Worm (Caenorhabditis elegans): ENCODE data around the gene Y81G3A.4.
"Not testable (repeated sequence)": the region's sequence is repeated elsewhere in the genome, so short reads cannot be mapped to it uniquely, and the experiment has no call there.

Y81G3A.4 gene

ce11 chrII:13091123-13091522, at the start of gene Y81G3A.4:
Y81G3A.4 (plus strand) TSS chrII:13091423.
- TF ChIP-seq snpc-4 (tag; optimal IDR thresholded peaks at IDR 0.05), result no peak
- no peak for TF ChIP-seq zag-1 (tag; optimal IDR thresholded peaks at IDR 0.05)
- no peak for TF ChIP-seq lin-14 (GFP tag; optimal IDR thresholded peaks at IDR 0.05)
- TF ChIP-seq ceh-8 (GFP tag; optimal IDR thresholded peaks at IDR 0.05), result no peak
- no peak for TF ChIP-seq nhr-76 (tag; optimal IDR thresholded peaks at IDR 0.05)
- no peak for TF ChIP-seq isw-1 (GFP tag; IDR thresholded peaks at IDR 0.05)
- TF ChIP-seq fos-1 (tag; optimal IDR thresholded peaks at IDR 0.05), result no peak
- no peak for TF ChIP-seq C16A3.4 (tag; optimal IDR thresholded peaks at IDR 0.05)
- TF ChIP-seq nhr-11 (tag; optimal IDR thresholded peaks at IDR 0.05), result no peak
- TF ChIP-seq jun-1 (tag; optimal IDR thresholded peaks at IDR 0.05), result no peak
- no peak for TF ChIP-seq tbx-2 (tag; optimal IDR thresholded peaks at IDR 0.05)
- TF ChIP-seq ceh-90 (tag; optimal IDR thresholded peaks at IDR 0.05), result no peak
- TF ChIP-seq nhr-47 (tag; optimal IDR thresholded peaks at IDR 0.05), result no peak
- TF ChIP-seq nhr-71 (tag; optimal IDR thresholded peaks at IDR 0.05), result no peak
- TF ChIP-seq nhr-90 (tag; optimal IDR thresholded peaks at IDR 0.05; ENCODE audit: poor library complexity), result no peak
- no peak for TF ChIP-seq aha-1 (tag; optimal IDR thresholded peaks at IDR 0.05)
- TF ChIP-seq lin-39 (tag; optimal IDR thresholded peaks at IDR 0.05), result no peak
- TF ChIP-seq lin-35 (GFP tag; optimal IDR thresholded peaks at IDR 0.05), result no peak

- TF ChIP-seq nhr-90 (tag; optimal IDR thresholded peaks at IDR 0.05; ENCODE audit: poor library complexity); vab-15 (tag; optimal IDR thresholded peaks at IDR 0.05); sox-4 (tag; optimal IDR thresholded peaks at IDR 0.05): not testable (repeated sequence)
These were observed 47.7 kb upstream of the Y81G3A.4 start, which contains the start of gene puf-6 for ce11 chrII:13043433-13044054. puf-6 (minus strand) TSS chrII:13043445.

- not testable (repeated sequence) for TF ChIP-seq pqm-1 (tag; optimal IDR thresholded peaks at IDR 0.05); alr-1 (tag; optimal IDR thresholded peaks at IDR 0.05; ENCODE audit: borderline replicate concordance); mdl-1 (tag; optimal IDR thresholded peaks at IDR 0.05)
These were observed 44.1 kb upstream of the Y81G3A.4 start, which contains the start of gene F42G4.7 for ce11 chrII:13047106-13047505. F42G4.7 (minus strand) TSS chrII:13047290.

ce11 chrII:13047609-13048008, 43.6 kb upstream of the Y81G3A.4 start, which contains the start of gene F42G4.2:
F42G4.2 (plus strand) TSS chrII:13047909.
- not testable (repeated sequence) for TF ChIP-seq snpc-4, fos-1, nhr-11 (tag; optimal IDR thresholded peaks at IDR 0.05)

ce11 chrII:13050050-13050449, 41.2 kb upstream of the Y81G3A.4 start:
- TF ChIP-seq snpc-4 (tag; optimal IDR thresholded peaks at IDR 0.05) (peak; percentile 47), C04F5.9 (tag; optimal IDR thresholded peaks at IDR 0.05) (no peak), F16B12.6 (tag; optimal IDR thresholded peaks at IDR 0.05) (no peak)

- TF ChIP-seq blmp-1 (tag; optimal IDR thresholded peaks at IDR 0.05) (peak; percentile 98), lin-13 (GFP tag; optimal IDR thresholded peaks at IDR 0.05) (no peak)
These were observed 37.8 kb upstream of the Y81G3A.4 start for ce11 chrII:13053443-13053842.

- TF ChIP-seq pag-3 (tag; optimal IDR thresholded peaks at IDR 0.05; ENCODE audit: borderline replicate concordance, insufficient read depth), result peak; percentile 79
- TF ChIP-seq nhr-11 (tag; optimal IDR thresholded peaks at IDR 0.05), result no peak
- no peak for TF ChIP-seq C16A3.4 (tag; optimal IDR thresholded peaks at IDR 0.05)
- peak; percentile 37 for TF ChIP-seq rnt-1 (tag; optimal IDR thresholded peaks at IDR 0.05)
- TF ChIP-seq lir-3 (tag; optimal IDR thresholded peaks at IDR 0.05; ENCODE audit: poor library complexity), result no peak
- TF ChIP-seq ama-1 (optimal IDR thresholded peaks at IDR 0.05), result no peak
- no peak for TF ChIP-seq ceh-88 (GFP tag; IDR thresholded peaks at IDR 0.05)
- no peak for TF ChIP-seq nhr-28 (tag; optimal IDR thresholded peaks at IDR 0.05)
- TF ChIP-seq aha-1 (tag; optimal IDR thresholded peaks at IDR 0.05), result no peak
- no peak for TF ChIP-seq sptf-1 (tag; optimal IDR thresholded peaks at IDR 0.05)
- TF ChIP-seq F16B12.6 (tag; optimal IDR thresholded peaks at IDR 0.05), result no peak
- TF ChIP-seq nhr-12 (tag; optimal IDR thresholded peaks at IDR 0.05), result no peak
- no peak for TF ChIP-seq unc-86 (tag; optimal IDR thresholded peaks at IDR 0.05)
- TF ChIP-seq efl-1 (optimal IDR thresholded peaks at IDR 0.05), result no peak
- peak in 1 of 2 experiments; percentile 64 for TF ChIP-seq efl-1 (GFP tag; optimal IDR thresholded peaks at IDR 0.05 in 1 of 2)
- TF ChIP-seq lin-14 (GFP tag; optimal IDR thresholded peaks at IDR 0.05), result peak; percentile 65
These were observed 34.6 kb upstream of the Y81G3A.4 start, which contains the start of gene zyx-1 for ce11 chrII:13056580-13056979. zyx-1 (plus strand) TSS chrII:13056910.
